Worm (Caenorhabditis elegans): ENCODE results near the gene clec-57.

Gene clec-57

ce11 chrV:14500554-14500953, 31.5 kb downstream of the clec-57 start:
- no peak for TF ChIP-seq nhr-28 (tag; optimal IDR thresholded peaks at IDR 0.05)
- no peak for TF ChIP-seq lin-39 (tag; optimal IDR thresholded peaks at IDR 0.05)
- no peak for TF ChIP-seq ztf-11 (tag; optimal IDR thresholded peaks at IDR 0.05)
- TF ChIP-seq nhr-23 (tag; optimal IDR thresholded peaks at IDR 0.05), result no peak
- TF ChIP-seq ceh-9 (tag; optimal IDR thresholded peaks at IDR 0.05), result no peak
- TF ChIP-seq daf-12 (tag; optimal IDR thresholded peaks at IDR 0.05), result no peak
- TF ChIP-seq sea-2 (GFP tag; optimal IDR thresholded peaks at IDR 0.05), result no peak
- no peak for TF ChIP-seq ceh-28 (tag; optimal IDR thresholded peaks at IDR 0.05)
- no peak for TF ChIP-seq fkh-10 (GFP tag; optimal IDR thresholded peaks at IDR 0.05)
- TF ChIP-seq nhr-11 (tag; optimal IDR thresholded peaks at IDR 0.05), result no peak
- no peak for TF ChIP-seq ZK546.5 (tag; optimal IDR thresholded peaks at IDR 0.05)
- no peak for TF ChIP-seq fkh-2 (tag; optimal IDR thresholded peaks at IDR 0.05)
- no peak for TF ChIP-seq pha-4 (tag; optimal IDR thresholded peaks at IDR 0.05)
- TF ChIP-seq elt-3 (tag; optimal IDR thresholded peaks at IDR 0.05), result no peak
- TF ChIP-seq egl-27 (tag; optimal IDR thresholded peaks at IDR 0.05), result no peak

DNA sequence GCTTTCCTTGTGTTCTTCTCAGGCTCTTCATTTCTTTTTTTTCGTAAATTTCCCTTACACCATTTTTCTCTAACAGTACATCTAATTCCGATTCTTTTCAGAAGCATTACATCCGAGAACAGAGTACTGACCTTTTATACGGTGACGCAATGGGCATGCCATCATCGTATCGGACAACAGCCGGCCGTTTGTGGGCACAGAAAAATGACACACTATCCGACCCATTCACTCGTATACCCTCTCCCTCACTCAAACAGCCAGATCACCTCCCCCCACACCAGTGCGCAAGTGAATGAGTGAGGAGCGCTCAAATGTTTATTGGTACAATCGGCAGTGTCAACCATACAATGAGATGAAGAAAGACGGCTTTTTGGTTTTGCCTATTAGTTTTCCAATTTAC, 32.1 kb downstream of the clec-57 start, which contains the start of gene R02D5.24:
TSS of gene R02D5.24 (plus strand) at position 205 of the 400 bp plus-strand sequence.
- no peak for TF ChIP-seq ceh-16 (tag; optimal IDR thresholded peaks at IDR 0.05)
- TF ChIP-seq zag-1 (tag; optimal IDR thresholded peaks at IDR 0.05), result no peak
- TF ChIP-seq ztf-11 (tag; optimal IDR thresholded peaks at IDR 0.05), result no peak
- peak; percentile 53 for TF ChIP-seq pha-4 (tag; optimal IDR thresholded peaks at IDR 0.05)

ce11 chrV:14503065-14503464, 34.0 kb downstream of the clec-57 start:
- TF ChIP-seq pha-4 (tag; optimal IDR thresholded peaks at IDR 0.05), result peak; percentile 36
- no peak for TF ChIP-seq ztf-4 (tag; optimal IDR thresholded peaks at IDR 0.05)
- no peak for TF ChIP-seq nhr-77 (tag; optimal IDR thresholded peaks at IDR 0.05)
- TF ChIP-seq nfya-1 (tag; optimal IDR thresholded peaks at IDR 0.05; ENCODE audit: insufficient read depth), result peak; percentile 37
- no peak for TF ChIP-seq unc-62 (GFP tag; optimal IDR thresholded peaks at IDR 0.05)
- TF ChIP-seq ZK546.5 (tag; optimal IDR thresholded peaks at IDR 0.05), result no peak
- TF ChIP-seq ceh-9 (tag; optimal IDR thresholded peaks at IDR 0.05), result no peak
- no peak for TF ChIP-seq nhr-237 (tag; optimal IDR thresholded peaks at IDR 0.05)
- no peak for TF ChIP-seq egl-27 (tag; optimal IDR thresholded peaks at IDR 0.05)
- no peak for TF ChIP-seq fos-1 (tag; optimal IDR thresholded peaks at IDR 0.05)
- TF ChIP-seq tbx-2 (tag; optimal IDR thresholded peaks at IDR 0.05), result no peak
- TF ChIP-seq nhr-25 (tag; optimal IDR thresholded peaks at IDR 0.05), result no peak
- TF ChIP-seq lin-15B (tag; optimal IDR thresholded peaks at IDR 0.05), result no peak
- TF ChIP-seq pqm-1 (tag; optimal IDR thresholded peaks at IDR 0.05), result peak; percentile 81
- no peak for TF ChIP-seq nhr-67 (tag; optimal IDR thresholded peaks at IDR 0.05)
- no peak for TF ChIP-seq ceh-28 (tag; optimal IDR thresholded peaks at IDR 0.05)
- no peak for TF ChIP-seq egl-5 (tag; optimal IDR thresholded peaks at IDR 0.05)
- no peak for TF ChIP-seq mdl-1 (tag; optimal IDR thresholded peaks at IDR 0.05)
- no peak for TF ChIP-seq nhr-28 (tag; optimal IDR thresholded peaks at IDR 0.05)
- no peak for TF ChIP-seq fkh-10 (GFP tag; optimal IDR thresholded peaks at IDR 0.05)
- TF ChIP-seq nhr-76 (tag; optimal IDR thresholded peaks at IDR 0.05), result no peak
- no peak for TF ChIP-seq elt-3 (tag; optimal IDR thresholded peaks at IDR 0.05)
- no peak for TF ChIP-seq ceh-16 (tag; optimal IDR thresholded peaks at IDR 0.05)
- TF ChIP-seq hmg-11 (tag; optimal IDR thresholded peaks at IDR 0.05), result no peak
- TF ChIP-seq jun-1 (tag; optimal IDR thresholded peaks at IDR 0.05), result peak; percentile 43
- peak; percentile 86 for TF ChIP-seq elt-2 (tag; optimal IDR thresholded peaks at IDR 0.05)

- TF ChIP-seq nhr-77 (tag; optimal IDR thresholded peaks at IDR 0.05) (no peak), nhr-237 (tag; optimal IDR thresholded peaks at IDR 0.05) (no peak), mdl-1 (tag; optimal IDR thresholded peaks at IDR 0.05) (no peak), ceh-9 (tag; optimal IDR thresholded peaks at IDR 0.05) (no peak), mml-1 (tag; optimal IDR thresholded peaks at IDR 0.05) (no peak), lin-15B (tag; optimal IDR thresholded peaks at IDR 0.05) (no peak), hmg-11 (tag; optimal IDR thresholded peaks at IDR 0.05) (no peak), ceh-28 (tag; optimal IDR thresholded peaks at IDR 0.05) (no peak), fos-1 (tag; optimal IDR thresholded peaks at IDR 0.05) (no peak), elt-1 (tag; optimal IDR thresholded peaks at IDR 0.05) (no peak), nhr-67 (tag; optimal IDR thresholded peaks at IDR 0.05) (no peak), daf-12 (tag; optimal IDR thresholded peaks at IDR 0.05) (no peak), pqm-1 (tag; optimal IDR thresholded peaks at IDR 0.05) (no peak), zag-1 (tag; optimal IDR thresholded peaks at IDR 0.05) (no peak), nhr-12 (tag; optimal IDR thresholded peaks at IDR 0.05) (no peak), nhr-43 (tag; optimal IDR thresholded peaks at IDR 0.05; ENCODE audit: poor library complexity, severe bottlenecking) (no peak), nhr-11 (tag; optimal IDR thresholded peaks at IDR 0.05) (no peak)
These were observed 35.1 kb downstream of the clec-57 start for ce11 chrV:14504120-14504519.
